Worm (Caenorhabditis elegans) whole organism, mixed stage, embryonic: Measurements from ENCODE around the gene cyn-10.

ENCODE experiments used
- bed-3 ChIP-seq: fragments of 200-800 bp; sonication (Bioruptor generic); optimal IDR thresholded peaks from 3 replicates; lab custom pipeline; 2018; ENCODE audit warnings: mild to moderate bottlenecking, missing genetic modification characterization, moderate library complexity, missing compliant biosample characterization
- blmp-1 ChIP-seq: fragments of 150-350 bp; optimal IDR thresholded peaks from 2 replicates; lab custom pipeline; 2014; ENCODE audit warnings: missing biosample characterization, missing genetic modification characterization
- ceh-43 ChIP-seq: fragments of 200-800 bp; sonication (Bioruptor generic); optimal IDR thresholded peaks from 2 replicates; lab custom pipeline; 2018; ENCODE audit warnings: mild to moderate bottlenecking, missing genetic modification characterization, moderate library complexity, missing compliant biosample characterization
- ceh-83 ChIP-seq: fragments of 200-800 bp; sonication (Bioruptor generic); optimal IDR thresholded peaks from 2 replicates; lab custom pipeline; 2018; ENCODE audit warnings: mild to moderate bottlenecking, missing genetic modification characterization, missing compliant biosample characterization
- ces-1 ChIP-seq: fragments of 150-350 bp; optimal IDR thresholded peaks from 2 replicates; lab custom pipeline; 2014; ENCODE audit warnings: missing biosample characterization, missing genetic modification reagents, missing genetic modification characterization
- cnd-1 ChIP-seq: fragments of 200-800 bp; sonication (Bioruptor generic); optimal IDR thresholded peaks from 2 replicates; lab custom pipeline; 2018; ENCODE audit warnings: mild to moderate bottlenecking, missing genetic modification characterization, missing compliant biosample characterization
- drap-1 ChIP-seq: fragments of 200-800 bp; sonication (Bioruptor generic); optimal IDR thresholded peaks from 3 replicates; lab custom pipeline; 2018; ENCODE audit warnings: mild to moderate bottlenecking, missing genetic modification characterization, missing compliant biosample characterization
- elt-1 ChIP-seq: sonication (generic microtip); optimal IDR thresholded peaks from 2 replicates; lab custom pipeline; 2017; ENCODE audit warnings: missing genetic modification characterization, mild to moderate bottlenecking, missing compliant biosample characterization, antibody characterized with exemption, moderate library complexity, borderline replicate concordance; ENCODE audit not compliant: insufficient read depth
- elt-3 ChIP-seq: fragments of 150-350 bp; optimal IDR thresholded peaks from 2 replicates; lab custom pipeline; 2014; ENCODE audit warnings: missing biosample characterization, missing genetic modification characterization
- flh-1 ChIP-seq: fragments of 200-800 bp; sonication (Bioruptor generic); optimal IDR thresholded peaks from 2 replicates; lab custom pipeline; 2018; ENCODE audit warnings: mild to moderate bottlenecking, missing genetic modification characterization, moderate library complexity, missing compliant biosample characterization
- ham-2 ChIP-seq: fragments of 200-800 bp; sonication (Bioruptor generic); optimal IDR thresholded peaks from 2 replicates; lab custom pipeline; 2018; ENCODE audit warnings: mild to moderate bottlenecking, missing genetic modification characterization, missing compliant biosample characterization
- hlh-1 ChIP-seq: fragments of 150-350 bp; optimal IDR thresholded peaks from 2 replicates; lab custom pipeline; 2014; ENCODE audit warnings: missing biosample characterization, missing genetic modification reagents, missing genetic modification characterization
- lin-13 ChIP-seq: fragments of 150-350 bp; optimal IDR thresholded peaks from 2 replicates; lab custom pipeline; 2014; ENCODE audit warnings: missing biosample characterization, missing genetic modification characterization
- lin-32 ChIP-seq: fragments of 200-800 bp; sonication (Bioruptor generic); optimal IDR thresholded peaks from 2 replicates; lab custom pipeline; 2018; ENCODE audit warnings: mild to moderate bottlenecking, missing genetic modification characterization, missing compliant biosample characterization
- lsy-2 ChIP-seq: fragments of 150-350 bp; optimal IDR thresholded peaks from 2 replicates; lab custom pipeline; 2014; ENCODE audit warnings: missing biosample characterization, missing genetic modification characterization
- mep-1 ChIP-seq: fragments of 150-350 bp; optimal IDR thresholded peaks from 2 replicates; lab custom pipeline; 2017; ENCODE audit warnings: missing biosample characterization, missing genetic modification reagents, missing genetic modification characterization, inconsistent platforms
- mls-2 ChIP-seq: sonication (generic microtip); optimal IDR thresholded peaks from 2 replicates; lab custom pipeline; 2016; ENCODE audit warnings: mild to moderate bottlenecking, missing genetic modification characterization, moderate library complexity, missing compliant biosample characterization
- nhr-12 ChIP-seq: fragments of 150-350 bp; optimal IDR thresholded peaks from 2 replicates; lab custom pipeline; 2014; ENCODE audit warnings: missing biosample characterization, missing genetic modification characterization
- nhr-2 ChIP-seq: fragments of 150-350 bp; optimal IDR thresholded peaks from 2 replicates; lab custom pipeline; 2014; ENCODE audit warnings: missing biosample characterization, missing genetic modification characterization
- nhr-237 ChIP-seq: fragments of 150-350 bp; optimal IDR thresholded peaks from 2 replicates; lab custom pipeline; 2014; ENCODE audit warnings: missing biosample characterization, missing genetic modification characterization
- nhr-76 ChIP-seq: sonication (generic microtip); optimal IDR thresholded peaks from 2 replicates; lab custom pipeline; 2017; ENCODE audit warnings: missing biosample characterization, missing genetic modification characterization
- pha-4 ChIP-seq: fragments of 150-350 bp; optimal IDR thresholded peaks from 2 replicates; lab custom pipeline; 2018; ENCODE audit warnings: missing biosample characterization, missing genetic modification reagents, missing genetic modification characterization
- sptf-1 ChIP-seq: sonication (generic microtip); optimal IDR thresholded peaks from 2 replicates; lab custom pipeline; 2017; ENCODE audit warnings: mild to moderate bottlenecking, missing genetic modification characterization, moderate library complexity, missing compliant biosample characterization
- unc-120 ChIP-seq: sonication (generic microtip); optimal IDR thresholded peaks from 2 replicates; lab custom pipeline; 2017; ENCODE audit warnings: missing genetic modification characterization, missing compliant biosample characterization; ENCODE audit not compliant: poor library complexity, severe bottlenecking
- unc-39 ChIP-seq: fragments of 150-350 bp; optimal IDR thresholded peaks from 2 replicates; lab custom pipeline; 2014; ENCODE audit warnings: missing biosample characterization, missing genetic modification characterization
- unc-62 ChIP-seq: fragments of 150-350 bp; optimal IDR thresholded peaks from 2 replicates; lab custom pipeline; 2014; ENCODE audit warnings: missing biosample characterization, missing genetic modification reagents, missing genetic modification characterization
- zip-8 ChIP-seq: fragments of 150-350 bp; optimal IDR thresholded peaks from 2 replicates; lab custom pipeline; 2014; ENCODE audit warnings: missing biosample characterization, missing genetic modification characterization
- ztf-11 ChIP-seq: fragments of 150-350 bp; optimal IDR thresholded peaks from 2 replicates; lab custom pipeline; 2014; ENCODE audit warnings: missing biosample characterization, missing genetic modification characterization

The cyn-10 gene

ce11 chrII:6884568-6884967 lies 28.6 kb downstream of the cyn-10 start:
- no peak for TF ChIP-seq elt-3 (tag; lab: Kevin White, UChicago)
- no peak for TF ChIP-seq nhr-12 (tag; lab: Kevin White, UChicago)
- no peak for TF ChIP-seq flh-1 (GFP tag; lab: Kevin White, UChicago)
- no peak for TF ChIP-seq ceh-43 (GFP tag; lab: Kevin White, UChicago)
- TF ChIP-seq mls-2 (tag; lab: Kevin White, UChicago): no peak
- no peak for TF ChIP-seq nhr-237

ce11 chrII:6883716-6884115 lies 29.4 kb downstream of the cyn-10 start, which contains the start of gene pmp-1:
pmp-1 (minus strand) TSS chrII:6883754.
- TF ChIP-seq elt-3 (tag; lab: Kevin White, UChicago): no peak
- no peak for TF ChIP-seq pha-4

ce11 chrII:6882335-6882734 lies 30.8 kb downstream of the cyn-10 start:
- TF ChIP-seq lin-13 (tag; lab: Kevin White, UChicago): no peak
- no peak for TF ChIP-seq unc-120 (tag; lab: Kevin White, UChicago)
- no peak for TF ChIP-seq zip-8 (tag; lab: Kevin White, UChicago)
- TF ChIP-seq ceh-43 (GFP tag; lab: Kevin White, UChicago): no peak
- no peak for TF ChIP-seq blmp-1 (tag; lab: Kevin White, UChicago)
- TF ChIP-seq bed-3: no peak
- TF ChIP-seq drap-1 (GFP tag; lab: Kevin White, UChicago): no peak
- no peak for TF ChIP-seq lsy-2
- no peak for TF ChIP-seq flh-1 (GFP tag; lab: Kevin White, UChicago)

ce11 chrII:6880067-6880466 lies 33.1 kb downstream of the cyn-10 start, which contains the start of gene C44B7.7:
C44B7.7 (minus strand) TSS chrII:6880167.
- no peak for TF ChIP-seq mep-1
- no peak for TF ChIP-seq unc-62
- TF ChIP-seq ztf-11 (tag; lab: Kevin White, UChicago): no peak
- TF ChIP-seq nhr-2: no peak
- no peak for TF ChIP-seq pha-4
- no peak for TF ChIP-seq cnd-1 (tag; lab: Kevin White, UChicago)
- no peak for TF ChIP-seq nhr-76
- no peak for TF ChIP-seq sptf-1 (tag; lab: Kevin White, UChicago)
- no peak for TF ChIP-seq ceh-83

ce11 chrII:6877881-6878280 lies 35.3 kb downstream of the cyn-10 start:
- TF ChIP-seq nhr-12 (tag; lab: Kevin White, UChicago) (no peak), cnd-1 (tag; lab: Kevin White, UChicago) (no peak), nhr-2 (no peak), ham-2 (GFP tag; lab: Kevin White, UChicago) (no peak), mep-1 (no peak), nhr-76 (no peak), ceh-43 (GFP tag; lab: Kevin White, UChicago) (no peak), flh-1 (GFP tag; lab: Kevin White, UChicago) (no peak), elt-3 (tag; lab: Kevin White, UChicago) (no peak), lin-32 (no peak), unc-120 (tag; lab: Kevin White, UChicago) (no peak), unc-62 (no peak), lin-13 (tag; lab: Kevin White, UChicago) (no peak), lsy-2 (no peak)
- TF ChIP-seq, all 35 proteins: peak for 0

- TF ChIP-seq elt-1 (tag; lab: Kevin White, UChicago): no peak
- TF ChIP-seq lsy-2: no peak
- no peak for TF ChIP-seq unc-39 (tag; lab: Kevin White, UChicago)
- no peak for TF ChIP-seq zip-8 (tag; lab: Kevin White, UChicago)
- no peak for TF ChIP-seq ceh-43 (GFP tag; lab: Kevin White, UChicago)
- no peak for TF ChIP-seq ham-2 (GFP tag; lab: Kevin White, UChicago)
- no peak for TF ChIP-seq drap-1 (GFP tag; lab: Kevin White, UChicago)
- TF ChIP-seq nhr-76: no peak
- no peak for TF ChIP-seq nhr-237
- no peak for TF ChIP-seq flh-1 (GFP tag; lab: Kevin White, UChicago)
- no peak for TF ChIP-seq hlh-1 (tag; lab: Kevin White, UChicago)
- TF ChIP-seq elt-3 (tag; lab: Kevin White, UChicago): no peak
- TF ChIP-seq ces-1 (GFP tag; lab: Kevin White, UChicago): no peak
- no peak for TF ChIP-seq unc-62
- no peak for TF ChIP-seq mep-1
- TF ChIP-seq, all 35 proteins: peak for 0
Observed at ce11 chrII:6876957-6877356, 36.2 kb downstream of the cyn-10 start, which contains the start of gene slc-36.5. slc-36.5 (minus strand) TSS chrII:6877057.
